Fruit fly (Drosophila melanogaster): ENCODE data around the gene CG13308.

Gene CG13308

dm6 chr3L:8834486-8834885 lies 26.1 kb downstream of the CG13308 start (continued):
- TF ChIP-seq CG17361 (GFP tag; IDR thresholded peaks at IDR 0.05) (0 out of 3 replicates have a peak, but pooled peaks have one; percentile 10), fd102C (GFP tag; optimal IDR thresholded peaks at IDR 0.05) (peak; percentile 71), ac (GFP tag; optimal IDR thresholded peaks at IDR 0.05) (no peak)

dm6 chr3L:8834886-8835285 lies 26.5 kb downstream of the CG13308 start:
- no peak for TF ChIP-seq CrebB (tag; optimal IDR thresholded peaks at IDR 0.05)
- TF ChIP-seq CG6689 (GFP tag; IDR thresholded peaks at IDR 0.05), result no peak
- no peak for TF ChIP-seq CG4820 (GFP tag; optimal IDR thresholded peaks at IDR 0.05)
- TF ChIP-seq lab (GFP tag; optimal IDR thresholded peaks at IDR 0.05), result peak; percentile 14
- TF ChIP-seq CG12219 (GFP tag; optimal IDR thresholded peaks at IDR 0.05), result peak; percentile 61
- TF ChIP-seq B-H2 (GFP tag; optimal IDR thresholded peaks at IDR 0.05), result no peak
- TF ChIP-seq CG5245 (GFP tag; optimal IDR thresholded peaks at IDR 0.05), result no peak
- TF ChIP-seq unc-4 (GFP tag; IDR thresholded peaks at IDR 0.05; ENCODE audit: partially characterized antibody), result no peak
- no peak for TF ChIP-seq CG10431 (GFP tag; optimal IDR thresholded peaks at IDR 0.05)
- TF ChIP-seq nerfin-2 (GFP tag; IDR thresholded peaks at IDR 0.05; ENCODE audit: partially characterized antibody), result no peak
- no peak for TF ChIP-seq CG15269 (tag; optimal IDR thresholded peaks at IDR 0.05)
- peak; percentile 16 for TF ChIP-seq CG31365 (tag; optimal IDR thresholded peaks at IDR 0.05)
- no peak for TF ChIP-seq Gsc (GFP tag; IDR thresholded peaks at IDR 0.05)
- no peak for TF ChIP-seq fd96Cb (tag; optimal IDR thresholded peaks at IDR 0.05)
- no peak for TF ChIP-seq CG4360 (GFP tag; IDR thresholded peaks at IDR 0.05)
- no peak for TF ChIP-seq CG11696 (GFP tag; IDR thresholded peaks at IDR 0.05)
- peak; percentile 62 for TF ChIP-seq CG7987 (GFP tag; optimal IDR thresholded peaks at IDR 0.05)
- no peak for TF ChIP-seq CG16863 (GFP tag; optimal IDR thresholded peaks at IDR 0.05)
- TF ChIP-seq CG8290 (GFP tag; optimal IDR thresholded peaks at IDR 0.05), result peak; percentile 6
- TF ChIP-seq CG8290 (tag; optimal IDR thresholded peaks at IDR 0.05), result peak; percentile 28 to 75
- no peak for TF ChIP-seq CG16813 (GFP tag; IDR thresholded peaks at IDR 0.05; ENCODE audit: partially characterized antibody)
- no peak for TF ChIP-seq zen2 (GFP tag; IDR thresholded peaks at IDR 0.05; ENCODE audit: partially characterized antibody)
- no peak for TF ChIP-seq D (optimal IDR thresholded peaks at IDR 0.05)
- TF ChIP-seq D (GFP tag; optimal IDR thresholded peaks at IDR 0.05), result peak; percentile 28
- 0 out of 2 replicates have a peak, but pooled peaks have one; percentile 18 for TF ChIP-seq CG17328 (GFP tag; IDR thresholded peaks at IDR 0.05)
- no peak for TF ChIP-seq fru (optimal IDR thresholded peaks at IDR 0.05)
- TF ChIP-seq Jarid2 (GFP tag; optimal IDR thresholded peaks at IDR 0.05), result no peak
- no peak for TF ChIP-seq jumu (GFP tag; optimal IDR thresholded peaks at IDR 0.05)
- no peak for TF ChIP-seq NK7.1 (GFP tag; optimal IDR thresholded peaks at IDR 0.05)
- no peak for TF ChIP-seq emc (GFP tag; optimal IDR thresholded peaks at IDR 0.05)
- TF ChIP-seq ewg (GFP tag; optimal IDR thresholded peaks at IDR 0.05), result no peak
- TF ChIP-seq CG10979 (tag; optimal IDR thresholded peaks at IDR 0.05), result no peak
- TF ChIP-seq Oli (tag; optimal IDR thresholded peaks at IDR 0.05), result no peak
- TF ChIP-seq Sry-β (GFP tag; optimal IDR thresholded peaks at IDR 0.05), result peak; percentile 12
- no peak for TF ChIP-seq CG9876 (GFP tag; optimal IDR thresholded peaks at IDR 0.05)
- no peak for TF ChIP-seq CG42726 (GFP tag; IDR thresholded peaks at IDR 0.05; ENCODE audit: partially characterized antibody)
- no peak for TF ChIP-seq az2 (GFP tag; optimal IDR thresholded peaks at IDR 0.05)
- peak; percentile 36 for TF ChIP-seq CG15011 (GFP tag; optimal IDR thresholded peaks at IDR 0.05)
- no peak for TF ChIP-seq Spps (tag; optimal IDR thresholded peaks at IDR 0.05)
- no peak for TF ChIP-seq Nf-YB (GFP tag; optimal IDR thresholded peaks at IDR 0.05)
- TF ChIP-seq h (optimal IDR thresholded peaks at IDR 0.05), result no peak
- TF ChIP-seq abd-A (tag; optimal IDR thresholded peaks at IDR 0.05), result no peak
- no peak for TF ChIP-seq CG6791 (GFP tag; IDR thresholded peaks at IDR 0.05; ENCODE audit: partially characterized antibody)
- no peak for TF ChIP-seq ems (GFP tag; optimal IDR thresholded peaks at IDR 0.05)
- no peak for TF ChIP-seq CG11504 (tag; optimal IDR thresholded peaks at IDR 0.05)
- no peak for TF ChIP-seq CG18476 (GFP tag; optimal IDR thresholded peaks at IDR 0.05)
- TF ChIP-seq CG18262 (tag; optimal IDR thresholded peaks at IDR 0.05), result peak; percentile 31
